Fruit fly (Drosophila melanogaster): ENCODE measurements around the gene CG34170.
A peak's percentile ranks its signal among the peaks of the same experiment; 100 is the strongest.

The CG34170 gene

DNA sequence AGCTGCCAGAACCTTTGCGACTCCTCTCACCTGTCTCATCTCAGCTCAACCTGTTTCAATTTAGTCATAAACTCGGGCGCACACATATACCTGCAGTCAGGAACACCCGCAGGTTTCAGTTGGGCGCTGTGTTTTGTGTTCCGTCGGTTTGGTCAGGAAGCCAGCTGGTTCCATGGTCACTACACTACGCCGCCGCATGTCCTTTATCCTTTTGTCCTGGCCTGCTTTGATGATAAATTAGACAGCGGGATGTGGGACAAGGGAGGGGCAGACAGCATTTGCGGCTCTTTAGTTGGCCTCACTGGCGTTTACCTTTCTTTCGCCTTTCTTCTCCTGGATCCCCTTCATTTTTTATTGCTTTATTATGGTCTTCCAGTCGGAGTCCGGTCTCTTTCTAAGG lies 48.3 kb downstream of the CG34170 start:
- TF ChIP-seq svp (GFP tag) (peak; percentile 36), net (GFP tag; optimal IDR thresholded peaks at IDR 0.05) (no peak)

DNA sequence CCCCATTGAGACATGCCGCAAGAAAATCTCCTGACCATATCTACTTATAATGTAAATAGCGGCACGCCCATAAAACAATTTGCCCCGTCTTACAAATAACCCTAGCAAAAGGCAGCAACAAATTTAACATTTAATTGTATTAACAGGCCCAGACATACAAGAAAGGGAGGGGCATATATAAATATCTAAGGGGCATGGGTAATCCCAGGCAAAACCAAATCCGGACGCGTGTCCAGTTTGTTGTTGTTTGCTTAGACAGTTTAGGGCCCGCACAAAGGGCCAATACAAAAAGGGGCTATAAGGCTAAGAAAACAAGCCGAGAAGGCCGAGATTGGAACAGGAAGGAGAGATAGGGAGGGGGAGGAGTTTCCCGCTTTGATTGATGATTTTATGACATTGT lies 49.4 kb downstream of the CG34170 start:
- TF ChIP-seq salr (GFP tag; optimal IDR thresholded peaks at IDR 0.05) (no peak), fkh (GFP tag; optimal IDR thresholded peaks at IDR 0.05) (peak; percentile 67)

Measured in whole organism, prepupa.